Worm (Caenorhabditis elegans): ENCODE measurements around the gene prdm-14.

Gene prdm-14

DNA sequence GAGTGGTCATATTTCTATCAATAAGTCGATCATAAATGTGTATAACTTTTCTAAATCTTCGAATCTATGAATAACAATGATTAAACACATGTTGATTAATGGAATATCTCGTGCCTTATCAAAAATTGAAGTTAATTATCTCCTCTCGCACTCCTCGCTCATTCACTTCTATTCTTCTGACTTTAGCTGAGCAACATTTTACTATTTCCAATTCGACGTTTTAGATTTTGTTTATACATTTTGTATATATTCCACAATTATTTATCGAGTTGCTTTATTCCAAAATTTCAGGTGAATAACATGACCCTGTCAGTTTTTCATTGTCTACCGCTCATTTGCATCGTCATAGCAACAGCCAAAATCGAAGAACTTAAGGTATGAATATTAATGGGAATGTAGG lies 18.7 kb upstream of the prdm-14 start, which contains the start of gene T25B6.3:
Gene T25B6.3 (plus strand): TSS at position 301 of the 400 bp plus-strand sequence.
- no peak for TF ChIP-seq fkh-10 (GFP tag; optimal IDR thresholded peaks at IDR 0.05)
- TF ChIP-seq nhr-28 (tag; optimal IDR thresholded peaks at IDR 0.05): no peak
- TF ChIP-seq elt-3 (tag; optimal IDR thresholded peaks at IDR 0.05): no peak
- TF ChIP-seq hmg-11 (tag; optimal IDR thresholded peaks at IDR 0.05): no peak
- TF ChIP-seq mdl-1 (tag; optimal IDR thresholded peaks at IDR 0.05): no peak
- TF ChIP-seq egl-27 (tag; optimal IDR thresholded peaks at IDR 0.05): no peak
- TF ChIP-seq R02D3.7 (tag; optimal IDR thresholded peaks at IDR 0.05): no peak
- TF ChIP-seq tbx-2 (tag; optimal IDR thresholded peaks at IDR 0.05): no peak
- no peak for TF ChIP-seq ceh-82 (tag; optimal IDR thresholded peaks at IDR 0.05)
- TF ChIP-seq nhr-23 (tag; optimal IDR thresholded peaks at IDR 0.05): no peak
- TF ChIP-seq jun-1 (tag; optimal IDR thresholded peaks at IDR 0.05): no peak
- TF ChIP-seq fos-1 (tag; optimal IDR thresholded peaks at IDR 0.05): no peak
- no peak for TF ChIP-seq nhr-11 (tag; optimal IDR thresholded peaks at IDR 0.05)
- TF ChIP-seq nhr-12 (tag; optimal IDR thresholded peaks at IDR 0.05): no peak
- TF ChIP-seq fkh-2 (tag; optimal IDR thresholded peaks at IDR 0.05): no peak
- TF ChIP-seq pqm-1 (tag; optimal IDR thresholded peaks at IDR 0.05): no peak
- no peak for TF ChIP-seq ama-1 (optimal IDR thresholded peaks at IDR 0.05)
- no peak for TF ChIP-seq nhr-76 (tag; optimal IDR thresholded peaks at IDR 0.05)
- TF ChIP-seq aly-2 (tag; optimal IDR thresholded peaks at IDR 0.05): no peak

DNA sequence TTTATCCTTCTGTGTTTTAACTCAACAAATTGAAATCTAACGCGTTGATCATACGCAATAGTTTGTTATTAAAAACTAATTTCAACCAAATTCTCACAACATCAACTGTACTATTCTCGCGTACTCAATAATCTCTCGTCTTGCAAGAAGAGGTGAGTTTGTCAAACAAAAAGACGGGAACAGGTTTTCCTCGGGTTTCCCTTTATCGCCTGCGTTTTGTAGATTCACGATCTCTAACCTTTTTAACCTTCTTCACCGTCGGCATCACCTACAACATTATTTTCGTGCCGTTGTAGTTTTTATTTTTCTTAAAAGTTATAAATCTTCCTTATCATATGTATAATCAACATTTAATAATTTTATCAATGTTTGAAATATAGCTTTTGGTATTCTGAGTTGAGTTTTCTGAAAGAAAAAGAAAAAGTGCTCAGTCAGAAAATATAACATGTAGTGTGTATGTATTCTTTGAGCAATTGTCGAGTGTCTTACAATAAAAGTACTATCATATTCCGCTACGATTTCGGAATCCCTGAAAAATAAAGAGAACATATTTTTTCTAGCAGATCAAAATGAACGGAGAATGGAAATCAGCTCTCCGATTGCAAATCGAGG lies 17.0 kb upstream of the prdm-14 start, which contains the start of gene snf-12:
Gene snf-12 (plus strand): TSS at position 562 of the 612 bp plus-strand sequence.
- TF ChIP-seq nhr-67 (tag; optimal IDR thresholded peaks at IDR 0.05) (no peak), nhr-23 (tag; optimal IDR thresholded peaks at IDR 0.05) (peak; percentile 38), nhr-25 (tag; optimal IDR thresholded peaks at IDR 0.05) (peak; percentile 73)

DNA sequence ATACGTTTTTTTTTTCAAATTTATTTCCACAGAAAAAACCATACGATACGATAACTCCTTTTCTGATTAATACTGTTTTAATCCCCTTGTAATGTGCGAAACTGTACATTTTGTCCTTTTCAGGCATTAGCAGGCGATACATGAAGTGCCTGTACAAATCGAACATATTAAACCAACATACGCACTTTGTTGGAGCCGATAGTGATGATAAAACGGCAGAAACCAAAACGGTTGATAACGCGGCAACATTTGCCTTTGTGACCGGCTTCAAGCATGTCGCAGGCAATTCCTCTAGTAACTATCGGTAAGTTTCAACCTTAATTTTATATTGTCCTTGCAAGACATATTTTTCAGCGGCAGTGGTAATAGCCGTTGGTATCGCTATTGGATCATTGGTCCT lies 11.7 kb upstream of the prdm-14 start, which contains the start of gene nep-22:
Gene nep-22 (plus strand): TSS at position 245 of the 400 bp plus-strand sequence.
- peak; percentile 40 for TF ChIP-seq pqm-1 (tag; optimal IDR thresholded peaks at IDR 0.05)
- TF ChIP-seq elt-2 (tag; optimal IDR thresholded peaks at IDR 0.05): peak; percentile 80
- TF ChIP-seq skn-1 (tag; optimal IDR thresholded peaks at IDR 0.05): no peak

DNA sequence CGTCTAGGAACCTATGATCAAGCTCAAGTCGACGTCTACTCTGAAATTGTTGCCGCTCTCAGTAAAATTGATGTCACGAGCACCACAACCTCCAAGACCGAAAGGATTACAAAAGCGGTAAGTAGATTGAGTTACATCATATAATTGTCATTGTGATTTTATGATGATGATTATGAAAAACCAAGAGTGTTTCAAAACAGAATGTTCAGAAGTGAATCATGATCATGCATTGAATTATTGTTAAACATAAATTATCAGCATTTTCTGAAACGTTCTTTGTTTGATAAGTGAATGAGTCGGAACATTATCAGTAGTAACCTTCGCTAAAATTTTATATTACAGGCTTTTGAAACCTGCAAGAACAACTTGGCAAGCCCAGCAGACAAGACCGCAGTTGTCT lies 10.9 kb upstream of the prdm-14 start:
- TF ChIP-seq aly-2 (tag; optimal IDR thresholded peaks at IDR 0.05) (no peak), elt-2 (tag; optimal IDR thresholded peaks at IDR 0.05) (peak; percentile 82), pqm-1 (tag; optimal IDR thresholded peaks at IDR 0.05) (peak; percentile 80), skn-1 (tag; optimal IDR thresholded peaks at IDR 0.05) (peak; percentile 74)

DNA sequence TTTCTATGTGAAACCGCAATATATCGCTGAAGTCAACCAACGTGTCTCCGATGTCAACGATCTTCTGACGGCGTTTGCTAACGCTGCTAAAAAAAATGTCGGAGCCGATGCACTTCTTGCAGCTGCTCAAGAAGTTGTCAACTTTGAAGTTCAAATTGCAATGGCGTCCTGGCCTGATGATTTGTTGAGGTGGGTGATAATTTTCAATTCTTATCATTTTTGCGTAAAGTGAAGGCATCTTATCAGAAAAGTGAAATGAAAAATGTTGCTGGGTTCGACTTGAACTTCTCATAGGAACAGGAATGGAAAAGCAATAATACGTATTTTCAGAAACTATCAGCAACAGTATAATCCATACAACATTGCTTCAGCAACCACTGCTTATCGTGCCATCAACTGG lies 9.8 kb upstream of the prdm-14 start:
- TF ChIP-seq R02D3.7 (tag; optimal IDR thresholded peaks at IDR 0.05): no peak
- no peak for TF ChIP-seq nhr-28 (tag; optimal IDR thresholded peaks at IDR 0.05)
- no peak for TF ChIP-seq mdl-1 (tag; optimal IDR thresholded peaks at IDR 0.05)
- peak; percentile 58 for TF ChIP-seq pqm-1 (tag; optimal IDR thresholded peaks at IDR 0.05)
- no peak for TF ChIP-seq tbx-2 (tag; optimal IDR thresholded peaks at IDR 0.05)
- no peak for TF ChIP-seq mml-1 (tag; optimal IDR thresholded peaks at IDR 0.05)
- no peak for TF ChIP-seq nhr-77 (tag; optimal IDR thresholded peaks at IDR 0.05)
- peak; percentile 73 for TF ChIP-seq elt-2 (tag; optimal IDR thresholded peaks at IDR 0.05)

DNA sequence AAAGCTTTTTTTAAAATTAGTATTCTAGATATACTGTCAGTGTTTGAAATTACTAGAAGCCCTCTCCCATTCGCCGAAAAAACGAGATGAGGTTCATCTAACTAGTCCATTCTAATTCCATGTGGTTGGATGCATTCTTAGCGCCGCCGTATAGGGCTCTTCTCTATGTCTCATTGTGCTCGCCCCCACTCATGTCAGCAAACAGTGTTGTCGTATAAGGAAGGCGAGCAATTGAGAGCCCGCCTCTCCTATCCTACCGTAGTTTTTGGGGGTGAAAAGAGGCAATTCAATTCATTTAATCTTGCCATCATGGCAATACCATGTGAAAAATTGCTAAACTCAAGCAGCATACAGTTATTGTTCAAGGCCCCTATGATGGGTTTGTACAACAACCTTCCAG lies 2.6 kb downstream of the prdm-14 start, which contains the start of gene F47E1.20:
Gene F47E1.20 (plus strand): TSS at position 301 of the 400 bp plus-strand sequence.
- no peak for TF ChIP-seq nhr-11 (tag; optimal IDR thresholded peaks at IDR 0.05)
- no peak for TF ChIP-seq unc-62 (GFP tag; optimal IDR thresholded peaks at IDR 0.05)
- no peak for TF ChIP-seq ceh-16 (tag; optimal IDR thresholded peaks at IDR 0.05)
- no peak for TF ChIP-seq pqm-1 (tag; optimal IDR thresholded peaks at IDR 0.05)
- TF ChIP-seq egl-27 (tag; optimal IDR thresholded peaks at IDR 0.05): no peak
- no peak for TF ChIP-seq elt-3 (tag; optimal IDR thresholded peaks at IDR 0.05)
- TF ChIP-seq nhr-76 (tag; optimal IDR thresholded peaks at IDR 0.05): no peak
- no peak for TF ChIP-seq ama-1 (optimal IDR thresholded peaks at IDR 0.05)
- TF ChIP-seq nfya-1 (tag; optimal IDR thresholded peaks at IDR 0.05; ENCODE audit: insufficient read depth): no peak
- TF ChIP-seq fkh-10 (GFP tag; optimal IDR thresholded peaks at IDR 0.05): no peak
- TF ChIP-seq eor-1 (tag; optimal IDR thresholded peaks at IDR 0.05): no peak
- TF ChIP-seq nhr-25 (tag; optimal IDR thresholded peaks at IDR 0.05): no peak
- no peak for TF ChIP-seq tbx-2 (tag; optimal IDR thresholded peaks at IDR 0.05)
- no peak for TF ChIP-seq fkh-2 (tag; optimal IDR thresholded peaks at IDR 0.05)

All from whole organism, L3 larva.